Fruit fly (Drosophila melanogaster): ENCODE measurements around the gene CG32554.

- TF ChIP-seq Myc (optimal IDR thresholded peaks at IDR 0.05), result no peak
- no peak for TF ChIP-seq dmrt93B (GFP tag; optimal IDR thresholded peaks at IDR 0.05)
- no peak for TF ChIP-seq lola (GFP tag; optimal IDR thresholded peaks at IDR 0.05)
- TF ChIP-seq Hr83 (GFP tag; optimal IDR thresholded peaks at IDR 0.05; ENCODE audit: poor library complexity, severe bottlenecking), result no peak
- no peak for TF ChIP-seq fru (GFP tag; optimal IDR thresholded peaks at IDR 0.05)
- no peak for TF ChIP-seq psq (GFP tag; optimal IDR thresholded peaks at IDR 0.05)
- TF ChIP-seq Abd-B (GFP tag; optimal IDR thresholded peaks at IDR 0.05), result no peak
Measured at dm6 chrX:17884567-17884966, 32.1 kb upstream of the CG32554 start.
